Worm (Caenorhabditis elegans): ENCODE measurements around the gene Y55D5A.1.

Gene Y55D5A.1

ce11 chrIII:2992234-2992633 is 10.0 kb downstream of the Y55D5A.1 start:
- no peak for TF ChIP-seq ref-1 (GFP tag; conservative IDR thresholded peaks at IDR 0.05)
- no peak for TF ChIP-seq tab-1 (GFP tag; IDR thresholded peaks at IDR 0.05)
- TF ChIP-seq med-1 (GFP tag; optimal IDR thresholded peaks at IDR 0.05; ENCODE audit: insufficient read depth), result no peak
- TF ChIP-seq flt-1 (GFP tag; IDR thresholded peaks at IDR 0.05), result no peak
- TF ChIP-seq klf-2 (GFP tag; conservative IDR thresholded peaks at IDR 0.05), result no peak

DNA sequence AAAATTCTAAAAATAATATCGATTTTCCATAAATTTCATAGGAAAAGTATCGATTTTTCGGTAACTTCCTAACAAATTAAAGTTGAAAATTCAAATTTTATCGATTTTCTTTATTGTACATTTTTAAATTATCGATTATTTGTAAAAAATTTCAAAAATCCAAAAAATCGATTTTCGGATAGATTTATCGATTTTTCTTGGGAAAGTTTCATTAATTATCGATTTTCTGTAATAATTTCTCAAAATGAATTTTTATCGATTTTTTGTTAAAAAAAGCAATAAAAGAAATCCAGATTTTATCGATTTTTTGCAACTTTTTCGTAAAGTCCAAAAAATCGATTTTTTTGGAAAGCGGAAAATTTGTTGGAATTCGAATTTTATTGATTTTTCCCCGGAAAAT is 11.8 kb downstream of the Y55D5A.1 start:
- peak; percentile 90 for TF ChIP-seq T22C8.4 (GFP tag; IDR thresholded peaks at IDR 0.05)
- no peak for TF ChIP-seq flt-1 (GFP tag; IDR thresholded peaks at IDR 0.05)

DNA sequence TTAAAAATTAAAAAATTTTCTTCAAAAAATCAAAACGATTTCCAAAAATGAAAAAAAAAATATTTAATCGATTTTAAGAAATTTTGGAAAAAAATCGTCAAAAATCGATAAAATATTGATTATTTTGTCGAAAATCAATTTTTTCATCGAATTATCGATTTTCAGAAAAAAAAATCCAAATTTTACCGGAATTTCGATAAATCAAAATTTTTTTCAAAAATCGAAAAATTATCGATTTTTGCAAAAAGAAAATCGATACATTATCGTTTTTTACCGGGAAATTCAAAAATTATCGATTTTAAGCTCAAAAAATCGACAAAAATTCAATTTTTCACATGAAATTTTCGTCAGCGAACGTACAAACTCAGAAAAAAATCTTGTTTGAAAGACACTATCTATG is 13.1 kb downstream of the Y55D5A.1 start:
- TF ChIP-seq flt-1 (GFP tag; IDR thresholded peaks at IDR 0.05) (no peak), T22C8.4 (GFP tag; IDR thresholded peaks at IDR 0.05) (peak; percentile 72)

- TF ChIP-seq ztf-23 (GFP tag; IDR thresholded peaks at IDR 0.05) (0 out of 2 replicates have a peak, but pooled peaks have one; percentile 48), tab-1 (GFP tag; IDR thresholded peaks at IDR 0.05) (0 out of 2 replicates have a peak, but pooled peaks have one; percentile 12), ref-1 (GFP tag; conservative IDR thresholded peaks at IDR 0.05) (0 out of 2 replicates have a peak, but pooled peaks have one; percentile 6)
These were observed 29.4 kb downstream of the Y55D5A.1 start for ce11 chrIII:3011644-3012043.

DNA sequence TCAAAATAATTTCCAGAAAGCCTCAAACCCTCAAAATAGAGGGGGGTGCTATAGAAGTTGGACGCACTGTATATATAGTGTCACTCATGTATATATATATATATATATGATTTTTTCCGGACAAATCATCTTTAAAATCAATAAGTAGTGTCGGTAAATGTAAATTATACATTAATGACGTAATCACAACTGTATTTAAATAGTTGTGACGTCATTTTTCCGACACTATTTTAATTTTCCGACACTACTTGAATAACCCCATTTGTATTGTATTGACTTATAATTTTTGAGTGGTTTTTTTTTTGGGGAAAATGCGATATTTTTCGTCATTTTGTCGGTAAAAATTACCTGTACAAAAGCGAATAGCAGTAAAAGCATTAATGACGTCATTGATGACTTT is 36.6 kb downstream of the Y55D5A.1 start:
- no peak for TF ChIP-seq ref-1 (GFP tag; conservative IDR thresholded peaks at IDR 0.05)
- no peak for TF ChIP-seq ztf-29 (GFP tag; IDR thresholded peaks at IDR 0.05)
- TF ChIP-seq klf-2 (GFP tag; conservative IDR thresholded peaks at IDR 0.05), result no peak
- TF ChIP-seq cog-1 (tag; optimal IDR thresholded peaks at IDR 0.05), result no peak
- TF ChIP-seq ztf-23 (GFP tag; IDR thresholded peaks at IDR 0.05), result no peak
- no peak for TF ChIP-seq T22C8.4 (GFP tag; IDR thresholded peaks at IDR 0.05)
- TF ChIP-seq tab-1 (GFP tag; IDR thresholded peaks at IDR 0.05), result no peak
- TF ChIP-seq med-1 (GFP tag; optimal IDR thresholded peaks at IDR 0.05; ENCODE audit: insufficient read depth), result no peak

DNA sequence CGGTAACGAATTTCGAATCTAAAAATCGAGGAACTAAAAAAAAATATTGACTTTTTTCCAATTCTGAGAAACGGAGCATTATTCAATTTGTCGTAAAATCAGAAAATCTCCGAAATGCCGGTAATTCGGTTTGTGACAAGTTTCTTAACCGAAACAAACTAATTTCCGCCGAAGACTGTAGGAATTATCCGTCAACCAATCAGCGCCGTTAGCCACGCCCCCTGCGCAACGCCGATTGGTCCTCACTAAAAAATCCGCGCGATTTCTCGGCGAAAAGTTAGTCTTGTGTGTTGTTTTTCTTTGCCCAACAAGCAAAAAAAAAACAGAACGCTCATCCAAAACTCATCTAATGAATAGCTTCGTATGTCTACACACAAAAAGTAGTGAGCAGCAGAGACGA is 37.8 kb downstream of the Y55D5A.1 start:
- TF ChIP-seq T22C8.4 (GFP tag; IDR thresholded peaks at IDR 0.05), result no peak
- no peak for TF ChIP-seq ref-1 (GFP tag; conservative IDR thresholded peaks at IDR 0.05)
- TF ChIP-seq flt-1 (GFP tag; IDR thresholded peaks at IDR 0.05), result no peak
- no peak for TF ChIP-seq cog-1 (tag; optimal IDR thresholded peaks at IDR 0.05)
- TF ChIP-seq med-1 (GFP tag; optimal IDR thresholded peaks at IDR 0.05; ENCODE audit: insufficient read depth), result no peak
- no peak for TF ChIP-seq ztf-23 (GFP tag; IDR thresholded peaks at IDR 0.05)
- no peak for TF ChIP-seq klf-2 (GFP tag; conservative IDR thresholded peaks at IDR 0.05)

DNA sequence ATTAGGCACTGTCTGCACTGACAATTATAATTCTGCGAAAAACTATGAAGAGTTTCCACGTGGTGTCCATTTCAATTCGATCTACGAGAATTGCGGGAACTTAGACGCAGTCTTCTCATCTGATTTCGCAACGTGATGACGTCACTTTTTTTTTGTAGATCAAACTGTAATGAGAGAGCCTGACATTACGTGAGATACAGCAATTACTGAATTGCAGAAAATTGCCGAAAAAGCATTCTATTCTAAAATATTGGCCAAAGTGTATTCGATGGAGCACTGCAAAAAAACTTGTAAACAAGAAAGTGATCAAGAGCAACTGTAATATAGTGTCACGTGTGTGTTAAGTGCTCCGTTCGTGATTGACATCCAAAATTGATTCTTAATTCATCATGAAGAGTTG is 44.5 kb downstream of the Y55D5A.1 start:
- TF ChIP-seq klf-2 (GFP tag; conservative IDR thresholded peaks at IDR 0.05) (no peak), ztf-23 (GFP tag; IDR thresholded peaks at IDR 0.05) (no peak), flt-1 (GFP tag; IDR thresholded peaks at IDR 0.05) (no peak), ztf-29 (GFP tag; IDR thresholded peaks at IDR 0.05) (no peak), tab-1 (GFP tag; IDR thresholded peaks at IDR 0.05) (no peak), T22C8.4 (GFP tag; IDR thresholded peaks at IDR 0.05) (no peak), ref-1 (GFP tag; conservative IDR thresholded peaks at IDR 0.05) (no peak), med-1 (GFP tag; optimal IDR thresholded peaks at IDR 0.05; ENCODE audit: insufficient read depth) (no peak), cog-1 (tag; optimal IDR thresholded peaks at IDR 0.05) (no peak)

- TF ChIP-seq tab-1 (GFP tag; IDR thresholded peaks at IDR 0.05), result no peak
- no peak for TF ChIP-seq flt-1 (GFP tag; IDR thresholded peaks at IDR 0.05)
- no peak for TF ChIP-seq klf-2 (GFP tag; conservative IDR thresholded peaks at IDR 0.05)
- TF ChIP-seq ref-1 (GFP tag; conservative IDR thresholded peaks at IDR 0.05), result no peak
- TF ChIP-seq T22C8.4 (GFP tag; IDR thresholded peaks at IDR 0.05), result no peak
- TF ChIP-seq ztf-29 (GFP tag; IDR thresholded peaks at IDR 0.05), result no peak
- no peak for TF ChIP-seq ztf-23 (GFP tag; IDR thresholded peaks at IDR 0.05)
- no peak for TF ChIP-seq cog-1 (tag; optimal IDR thresholded peaks at IDR 0.05)
- TF ChIP-seq med-1 (GFP tag; optimal IDR thresholded peaks at IDR 0.05; ENCODE audit: insufficient read depth), result no peak
These were observed 47.6 kb downstream of the Y55D5A.1 start for ce11 chrIII:3029822-3030221.

DNA sequence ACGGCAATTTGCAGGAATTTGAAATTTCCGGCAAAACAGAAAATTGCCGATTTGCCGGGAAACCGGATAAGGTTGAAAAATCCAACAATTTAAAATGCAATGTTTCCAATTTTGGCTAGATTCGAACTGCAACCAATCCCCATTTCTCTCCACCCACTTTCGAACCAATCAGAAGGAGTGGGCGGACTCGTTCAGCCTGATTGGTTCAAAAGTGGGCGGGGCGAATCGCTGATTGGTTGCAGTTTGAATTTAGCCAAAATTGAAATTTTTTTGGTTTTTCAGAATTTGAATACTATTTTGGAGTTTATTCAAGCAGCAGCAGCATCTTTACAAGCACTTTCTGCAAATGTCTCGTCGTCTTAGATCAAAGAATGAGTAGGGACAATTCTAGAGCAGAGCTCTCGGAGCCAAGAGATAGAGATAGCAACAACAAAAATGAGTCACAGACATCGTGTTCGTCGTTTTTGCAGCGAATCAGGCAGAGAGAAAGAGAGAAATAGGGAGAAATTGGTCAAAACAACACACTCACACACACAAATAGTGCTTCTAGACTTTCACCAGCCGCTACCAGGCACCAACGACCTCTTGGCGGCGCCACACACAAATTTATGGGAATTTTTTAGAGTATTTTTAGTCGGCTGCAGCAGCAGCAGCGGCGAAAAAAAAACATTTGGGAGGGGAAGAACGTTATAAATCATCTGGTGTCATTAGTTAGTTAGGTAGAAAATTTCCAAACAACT is 49.0 kb downstream of the Y55D5A.1 start:
- no peak for TF ChIP-seq T22C8.4 (GFP tag; IDR thresholded peaks at IDR 0.05)

DNA sequence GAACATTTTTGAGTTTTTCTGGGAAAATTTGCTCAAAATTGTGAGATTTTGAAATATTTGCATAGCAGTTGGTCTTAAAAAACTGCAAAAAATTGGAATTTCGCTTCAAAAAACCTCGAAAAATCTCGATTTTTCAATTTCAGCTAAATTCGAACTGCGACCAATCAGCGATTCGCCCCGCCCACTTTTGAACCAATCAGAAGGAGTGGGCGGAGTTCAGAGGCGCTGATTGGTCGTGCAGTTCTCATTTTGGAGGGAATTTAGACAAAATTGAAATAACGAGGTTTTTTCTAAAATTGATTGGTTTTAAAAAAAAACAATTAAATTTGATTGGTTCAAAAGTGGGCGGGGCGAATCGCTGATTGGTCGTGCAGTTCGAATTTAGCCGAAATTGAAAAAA is 51.3 kb downstream of the Y55D5A.1 start:
- TF ChIP-seq flt-1 (GFP tag; IDR thresholded peaks at IDR 0.05), result no peak
- no peak for TF ChIP-seq ref-1 (GFP tag; conservative IDR thresholded peaks at IDR 0.05)
- TF ChIP-seq tab-1 (GFP tag; IDR thresholded peaks at IDR 0.05), result no peak
- no peak for TF ChIP-seq klf-2 (GFP tag; conservative IDR thresholded peaks at IDR 0.05)
- TF ChIP-seq ztf-29 (GFP tag; IDR thresholded peaks at IDR 0.05), result no peak
- no peak for TF ChIP-seq cog-1 (tag; optimal IDR thresholded peaks at IDR 0.05)
- TF ChIP-seq T22C8.4 (GFP tag; IDR thresholded peaks at IDR 0.05), result no peak
- no peak for TF ChIP-seq ztf-23 (GFP tag; IDR thresholded peaks at IDR 0.05)
- TF ChIP-seq med-1 (GFP tag; optimal IDR thresholded peaks at IDR 0.05; ENCODE audit: insufficient read depth), result no peak

- TF ChIP-seq ztf-29 (GFP tag; IDR thresholded peaks at IDR 0.05) (no peak), ref-1 (GFP tag; conservative IDR thresholded peaks at IDR 0.05) (no peak), cog-1 (tag; optimal IDR thresholded peaks at IDR 0.05) (no peak), T22C8.4 (GFP tag; IDR thresholded peaks at IDR 0.05) (no peak), ztf-23 (GFP tag; IDR thresholded peaks at IDR 0.05) (no peak), klf-2 (GFP tag; conservative IDR thresholded peaks at IDR 0.05) (no peak), flt-1 (GFP tag; IDR thresholded peaks at IDR 0.05) (no peak), med-1 (GFP tag; optimal IDR thresholded peaks at IDR 0.05; ENCODE audit: insufficient read depth) (no peak), tab-1 (GFP tag; IDR thresholded peaks at IDR 0.05) (no peak)
These were observed 51.7 kb downstream of the Y55D5A.1 start for ce11 chrIII:3033931-3034330.

Data from whole organism, midembryonic.